Fruit fly (Drosophila melanogaster): ENCODE measurements around the gene CG9886.

- TF ChIP-seq psq (GFP tag; optimal IDR thresholded peaks at IDR 0.05) (peak; percentile 25), br (GFP tag; optimal IDR thresholded peaks at IDR 0.05) (no peak), h (GFP tag; optimal IDR thresholded peaks at IDR 0.05) (peak; percentile 52), OdsH (GFP tag; optimal IDR thresholded peaks at IDR 0.05) (peak; percentile 21)
Observed at dm6 chr2L:2420490-2420889, at the start of gene CG9886.

All from whole organism, wandering third instar larva.